Worm (Caenorhabditis elegans) whole organism, late embryonic: Measurements from ENCODE around the gene lin-5.

ENCODE experiments used
- K02D7.2 ChIP-seq: sonication (generic microtip); optimal IDR thresholded peaks from 2 replicates; lab custom pipeline; 2017; ENCODE audit warnings: mild to moderate bottlenecking, missing genetic modification characterization, missing compliant biosample characterization
- ama-1 ChIP-seq: fragments of 150-350 bp; optimal IDR thresholded peaks from 2 replicates; lab custom pipeline; 2014
- ceh-24 ChIP-seq: sonication (generic microtip); optimal IDR thresholded peaks from 2 replicates; lab custom pipeline; 2016; ENCODE audit warnings: mild to moderate bottlenecking, missing genetic modification characterization, missing compliant biosample characterization
- ceh-30 ChIP-seq: fragments of 150-350 bp; optimal IDR thresholded peaks from 2 replicates; lab custom pipeline; 2014; ENCODE audit warnings: missing biosample characterization, missing genetic modification characterization
- ceh-6 ChIP-seq: fragments of 200-800 bp; sonication (Bioruptor generic); optimal IDR thresholded peaks from 2 replicates; lab custom pipeline; 2018; ENCODE audit warnings: mild to moderate bottlenecking, missing genetic modification characterization, missing compliant biosample characterization
- ceh-9 ChIP-seq: sonication (generic microtip); optimal IDR thresholded peaks from 2 replicates; lab custom pipeline; 2016; ENCODE audit warnings: mild to moderate bottlenecking, missing genetic modification characterization, inconsistent platforms, missing compliant biosample characterization
- fkh-10 ChIP-seq: fragments of 150-350 bp; optimal IDR thresholded peaks from 2 replicates; lab custom pipeline; 2014; ENCODE audit warnings: missing biosample characterization, missing genetic modification reagents, missing genetic modification characterization
- gmeb-2 ChIP-seq: sonication (generic microtip); optimal IDR thresholded peaks from 2 replicates; lab custom pipeline; 2016; ENCODE audit warnings: missing genetic modification characterization, inconsistent platforms, missing compliant biosample characterization
- lin-11 ChIP-seq: fragments of 200-800 bp; sonication (Bioruptor generic); optimal IDR thresholded peaks from 2 replicates; lab custom pipeline; 2018; ENCODE audit warnings: mild to moderate bottlenecking, missing genetic modification characterization, missing compliant biosample characterization
- madf-2 ChIP-seq: sonication (generic microtip); optimal IDR thresholded peaks from 2 replicates; lab custom pipeline; 2017; ENCODE audit warnings: missing genetic modification characterization, missing compliant biosample characterization
- ttx-3 ChIP-seq: sonication (generic microtip); optimal IDR thresholded peaks from 2 replicates; lab custom pipeline; 2016; ENCODE audit warnings: missing genetic modification reagents, missing genetic modification characterization, missing compliant biosample characterization

- TF ChIP-seq ceh-9 (no peak), ama-1 (no peak), ceh-24 (tag; lab: Kevin White, UChicago) (no peak), K02D7.2 (tag; lab: Kevin White, UChicago) (no peak), ceh-30 (tag; lab: Kevin White, UChicago) (no peak), gmeb-2 (tag; lab: Kevin White, UChicago) (no peak), fkh-10 (GFP tag; lab: Kevin White, UChicago) (no peak), lin-11 (no peak), madf-2 (tag; lab: Kevin White, UChicago) (no peak), ceh-6 (GFP tag; lab: Kevin White, UChicago) (no peak), ttx-3 (tag; lab: Kevin White, UChicago) (no peak)
Observed at ce11 chrII:7889321-7889720, 28.9 kb downstream of the lin-5 start.
